Fruit fly (Drosophila melanogaster): ENCODE data around the gene ppk19.

ppk19 gene

dm6 chr3R:29705789-29706303 is 33.6 kb downstream of the ppk19 start:
- TF ChIP-seq CoRest (tag; optimal IDR thresholded peaks at IDR 0.05) (peak; percentile 0), sens (GFP tag) (peak; percentile 25), CG18262 (tag; optimal IDR thresholded peaks at IDR 0.05) (peak; percentile 2), CG12391 (tag; optimal IDR thresholded peaks at IDR 0.05) (peak; percentile 18), D19A (tag; optimal IDR thresholded peaks at IDR 0.05) (peak; percentile 32), az2 (GFP tag; optimal IDR thresholded peaks at IDR 0.05) (peak; percentile 15), Sox102F (GFP tag; optimal IDR thresholded peaks at IDR 0.05) (peak; percentile 44), CG18599 (GFP tag; optimal IDR thresholded peaks at IDR 0.05) (peak; percentile 31), row (GFP tag; IDR thresholded peaks at IDR 0.05) (peak; percentile 60), CG31441 (GFP tag; IDR thresholded peaks at IDR 0.05) (peak; percentile 46), Ssrp (tag; optimal IDR thresholded peaks at IDR 0.05) (no peak), CG7839 (tag; optimal IDR thresholded peaks at IDR 0.05) (peak; percentile 12), kni (GFP tag; optimal IDR thresholded peaks at IDR 0.05) (no peak), Pdp1 (GFP tag; optimal IDR thresholded peaks at IDR 0.05) (no peak), Rx (GFP tag; IDR thresholded peaks at IDR 0.05) (no peak), ranshi (GFP tag; IDR thresholded peaks at IDR 0.05) (no peak), maf-S (GFP tag; optimal IDR thresholded peaks at IDR 0.05) (no peak), CG10959 (GFP tag; IDR thresholded peaks at IDR 0.05) (no peak), Dek (tag; optimal IDR thresholded peaks at IDR 0.05) (no peak), Deaf1 (tag; optimal IDR thresholded peaks at IDR 0.05) (peak; percentile 22), CG2712 (tag; optimal IDR thresholded peaks at IDR 0.05) (peak; percentile 20), CG7786 (GFP tag; optimal IDR thresholded peaks at IDR 0.05) (no peak), Hr51 (GFP tag; optimal IDR thresholded peaks at IDR 0.05) (peak in 1 of 2 experiments; percentile 60), sisA (GFP tag; IDR thresholded peaks at IDR 0.05) (peak; percentile 37; the same call in 1 of the 2 replicates), schlank (tag; optimal IDR thresholded peaks at IDR 0.05) (no peak), bsh (GFP tag; optimal IDR thresholded peaks at IDR 0.05) (peak in 1 of 2 experiments; percentile 51), Oli (tag; optimal IDR thresholded peaks at IDR 0.05) (peak; percentile 22), CG10979 (tag; optimal IDR thresholded peaks at IDR 0.05) (peak; percentile 23), CG12155 (GFP tag; optimal IDR thresholded peaks at IDR 0.05) (no peak), her (GFP tag; optimal IDR thresholded peaks at IDR 0.05) (no peak), CG11504 (tag; optimal IDR thresholded peaks at IDR 0.05) (peak; percentile 36), Ets65A (GFP tag) (peak; percentile 30), gem (tag; optimal IDR thresholded peaks at IDR 0.05) (peak; percentile 52), Nf-YC (tag; optimal IDR thresholded peaks at IDR 0.05) (peak; percentile 55), CG15269 (tag; optimal IDR thresholded peaks at IDR 0.05) (peak; percentile 1), unpg (GFP tag; optimal IDR thresholded peaks at IDR 0.05) (peak; percentile 17), Trl (optimal IDR thresholded peaks at IDR 0.05) (no peak), Trl (GFP tag; optimal IDR thresholded peaks at IDR 0.05) (no peak), CG10366 (GFP tag; IDR thresholded peaks at IDR 0.05) (no peak), phol (tag; optimal IDR thresholded peaks at IDR 0.05) (peak; percentile 12), eyg (GFP tag; optimal IDR thresholded peaks at IDR 0.05) (no peak), CG18476 (GFP tag; optimal IDR thresholded peaks at IDR 0.05) (no peak), sc (optimal IDR thresholded peaks at IDR 0.05) (no peak), sc (GFP tag; optimal IDR thresholded peaks at IDR 0.05) (no peak), CG12299 (tag; optimal IDR thresholded peaks at IDR 0.05) (no peak), Nf-YB (GFP tag; optimal IDR thresholded peaks at IDR 0.05) (peak; percentile 79), chinmo (GFP tag; IDR thresholded peaks at IDR 0.05; ENCODE audit: partially characterized antibody) (no peak), nmo (GFP tag; optimal IDR thresholded peaks at IDR 0.05) (peak; percentile 6), Blimp-1 (GFP tag; optimal IDR thresholded peaks at IDR 0.05) (peak; percentile 31), CG13424 (tag; optimal IDR thresholded peaks at IDR 0.05) (peak; percentile 30)

All from whole organism, embryonic.